Fruit fly (Drosophila melanogaster) whole organism, adult: ENCODE data around the gene CG15347.

ENCODE experiments used
- CG11617 ChIP-seq: fragments of 200-800 bp; sonication (Bioruptor generic); optimal IDR thresholded peaks from 2 replicates; lab custom pipeline; 2017; ENCODE audit warnings: mild to moderate bottlenecking, missing biosample characterization, missing genetic modification reagents, missing genetic modification characterization
- CG12768 ChIP-seq: fragments of 200-800 bp; sonication (Bioruptor generic); optimal IDR thresholded peaks from 2 replicates; lab custom pipeline; 2017; ENCODE audit warnings: missing biosample characterization, missing genetic modification characterization, mild to moderate bottlenecking, moderate library complexity, missing genetic modification reagents
- CG14711 ChIP-seq: fragments of 200-800 bp; sonication (Bioruptor generic); optimal IDR thresholded peaks from 2 replicates; lab custom pipeline; 2018; ENCODE audit warnings: missing biosample characterization, mild to moderate bottlenecking, missing genetic modification characterization, moderate library complexity
- CG1620 ChIP-seq: fragments of 200-800 bp; sonication (Bioruptor generic); optimal IDR thresholded peaks from 2 replicates; lab custom pipeline; 2016; ENCODE audit warnings: missing biosample characterization, missing genetic modification characterization
- CG33017 ChIP-seq: fragments of 200-800 bp; sonication (Bioruptor generic); optimal IDR thresholded peaks from 2 replicates; lab custom pipeline; 2018; ENCODE audit warnings: missing biosample characterization, mild to moderate bottlenecking, missing genetic modification characterization, moderate library complexity
- CG5204 ChIP-seq: fragments of 200-800 bp; sonication (Bioruptor generic); optimal IDR thresholded peaks from 2 replicates; lab custom pipeline; 2016; ENCODE audit warnings: missing biosample characterization, missing genetic modification characterization
- CG7045 ChIP-seq: fragments of 200-800 bp; sonication (Bioruptor generic); optimal IDR thresholded peaks from 2 replicates; lab custom pipeline; 2017; ENCODE audit warnings: missing biosample characterization, mild to moderate bottlenecking, missing genetic modification characterization
- CG7101 ChIP-seq: fragments of 200-800 bp; sonication (Bioruptor generic); optimal IDR thresholded peaks from 2 replicates; lab custom pipeline; 2018; ENCODE audit warnings: missing biosample characterization, mild to moderate bottlenecking, missing genetic modification characterization, moderate library complexity
- Clk ChIP-seq: fragments of 200-800 bp; sonication (Bioruptor generic); optimal IDR thresholded peaks from 2 replicates; lab custom pipeline; 2017; ENCODE audit warnings: missing biosample characterization, missing genetic modification characterization
- Crg-1 ChIP-seq: fragments of 200-800 bp; sonication (Bioruptor generic); optimal IDR thresholded peaks from 2 replicates; lab custom pipeline; 2016; ENCODE audit warnings: missing biosample characterization, missing genetic modification characterization
- Hr96 ChIP-seq: fragments of 200-800 bp; sonication (Bioruptor generic); optimal IDR thresholded peaks from 2 replicates; lab custom pipeline; 2016; ENCODE audit warnings: missing biosample characterization, missing genetic modification characterization
- Mnt ChIP-seq: fragments of 200-800 bp; sonication (Bioruptor generic); optimal IDR thresholded peaks from 2 replicates; lab custom pipeline; 2016; ENCODE audit warnings: missing biosample characterization, mild to moderate bottlenecking, missing genetic modification characterization
- bab1 ChIP-seq: fragments of 200-800 bp; sonication (Bioruptor generic); optimal IDR thresholded peaks from 3 replicates; lab custom pipeline; 2019; ENCODE audit warnings: missing biosample characterization, mild to moderate bottlenecking, missing genetic modification characterization, moderate library complexity
- cic ChIP-seq: fragments of 200-800 bp; sonication (Bioruptor generic); optimal IDR thresholded peaks from 2 replicates; lab custom pipeline; 2017; ENCODE audit warnings: missing biosample characterization, mild to moderate bottlenecking, missing genetic modification characterization, moderate library complexity
- cnc ChIP-seq, 2 experiments: fragments of >200 bp; optimal IDR thresholded peaks; 2 replicates each; lab custom pipeline; 2017
- kay ChIP-seq: fragments of 200-800 bp; sonication (Bioruptor generic); peaks from one replicate; lab custom pipeline; 2016; ENCODE audit warnings: missing biosample characterization, missing genetic modification characterization, borderline replicate concordance
- ovo ChIP-seq: fragments of 200-800 bp; sonication (Bioruptor generic); optimal IDR thresholded peaks from 2 replicates; lab custom pipeline; 2016; ENCODE audit warnings: missing biosample characterization, missing genetic modification characterization
- pad ChIP-seq: fragments of 200-800 bp; sonication (Bioruptor generic); optimal IDR thresholded peaks from 3 replicates; lab custom pipeline; 2017; ENCODE audit warnings: missing biosample characterization, missing genetic modification characterization, mild to moderate bottlenecking, moderate library complexity, missing genetic modification reagents
- tj ChIP-seq: fragments of 200-800 bp; sonication (Bioruptor generic); optimal IDR thresholded peaks from 3 replicates; lab custom pipeline; 2017; ENCODE audit warnings: missing biosample characterization, mild to moderate bottlenecking, missing genetic modification characterization, moderate library complexity
- toe ChIP-seq: fragments of 200-800 bp; sonication (Bioruptor generic); optimal IDR thresholded peaks from 2 replicates; lab custom pipeline; 2016; ENCODE audit warnings: missing biosample characterization, missing genetic modification characterization

CG15347 gene

DNA sequence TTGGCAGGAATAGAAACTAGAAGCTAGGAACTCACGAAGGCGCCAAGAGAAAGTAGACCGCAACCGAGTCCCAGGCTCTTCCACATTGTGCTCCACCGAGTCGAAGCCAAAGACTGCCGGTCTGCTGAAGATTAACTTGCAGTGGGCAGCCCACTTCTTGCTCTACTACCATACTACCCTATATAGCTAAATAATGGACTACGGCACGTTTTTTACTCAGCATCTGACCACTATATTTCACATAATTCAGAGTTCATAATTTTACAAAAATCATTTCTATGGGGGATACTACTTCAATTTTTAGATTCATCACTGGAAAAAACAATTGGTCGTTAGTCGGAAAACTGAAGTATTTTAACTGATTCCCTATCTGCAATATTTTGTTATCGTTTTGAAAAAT, 27.0 kb downstream of the CG15347 start, which contains the start of gene CG32712:
CG32712 (minus strand) TSS at position 101 of the 400 bp plus-strand sequence.
- no peak for TF ChIP-seq cic (GFP tag; lab: Kevin White, UChicago)
- TF ChIP-seq CG11617 = no peak
- TF ChIP-seq Hr96 = no peak
- no peak for TF ChIP-seq Crg-1 (GFP tag; lab: Kevin White, UChicago)

DNA sequence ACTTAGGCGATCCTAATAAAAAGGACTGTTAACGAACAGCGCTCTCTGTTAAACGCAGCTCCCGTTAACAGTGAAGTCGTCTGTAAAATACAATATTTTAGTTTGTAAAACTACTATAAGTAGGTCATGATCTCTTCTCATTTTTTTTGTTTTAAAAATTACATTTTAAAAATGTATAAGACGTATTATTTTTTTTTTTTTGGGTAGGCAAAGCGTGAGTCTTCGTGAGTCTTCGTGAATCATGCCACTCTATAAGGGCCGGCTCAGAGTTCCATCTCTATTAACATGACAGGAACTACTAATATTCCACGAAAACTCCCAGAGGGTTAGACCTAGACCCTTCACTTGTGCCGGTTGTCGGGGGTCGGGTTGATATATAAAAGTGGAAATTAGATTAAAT, 38.1 kb downstream of the CG15347 start:
- no peak for TF ChIP-seq CG33017 (tag; lab: Kevin White, UChicago)
- peak; percentile 81 for TF ChIP-seq kay (GFP tag; lab: Kevin White, UChicago)

DNA sequence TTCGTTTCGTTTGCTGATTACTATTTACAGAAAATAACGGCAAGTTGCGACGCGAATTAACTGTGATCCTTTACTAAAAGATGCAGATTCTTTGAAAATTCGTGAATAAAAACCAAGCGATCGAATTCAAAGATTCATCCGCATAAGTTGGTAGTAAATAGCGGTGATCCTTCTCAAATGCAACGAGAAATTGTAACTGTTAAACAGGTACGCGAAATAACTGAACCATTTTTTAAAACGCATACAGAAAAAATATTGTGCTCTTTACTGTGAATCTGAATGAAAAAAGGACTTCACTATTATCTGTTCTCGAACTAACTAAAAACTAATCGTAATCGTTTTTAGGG, 39.3 kb downstream of the CG15347 start:
- TF ChIP-seq ovo (GFP tag; lab: Kevin White, UChicago) (peak; percentile 75), CG33017 (tag; lab: Kevin White, UChicago) (no peak), CG7045 (GFP tag; lab: Kevin White, UChicago) (no peak)

DNA sequence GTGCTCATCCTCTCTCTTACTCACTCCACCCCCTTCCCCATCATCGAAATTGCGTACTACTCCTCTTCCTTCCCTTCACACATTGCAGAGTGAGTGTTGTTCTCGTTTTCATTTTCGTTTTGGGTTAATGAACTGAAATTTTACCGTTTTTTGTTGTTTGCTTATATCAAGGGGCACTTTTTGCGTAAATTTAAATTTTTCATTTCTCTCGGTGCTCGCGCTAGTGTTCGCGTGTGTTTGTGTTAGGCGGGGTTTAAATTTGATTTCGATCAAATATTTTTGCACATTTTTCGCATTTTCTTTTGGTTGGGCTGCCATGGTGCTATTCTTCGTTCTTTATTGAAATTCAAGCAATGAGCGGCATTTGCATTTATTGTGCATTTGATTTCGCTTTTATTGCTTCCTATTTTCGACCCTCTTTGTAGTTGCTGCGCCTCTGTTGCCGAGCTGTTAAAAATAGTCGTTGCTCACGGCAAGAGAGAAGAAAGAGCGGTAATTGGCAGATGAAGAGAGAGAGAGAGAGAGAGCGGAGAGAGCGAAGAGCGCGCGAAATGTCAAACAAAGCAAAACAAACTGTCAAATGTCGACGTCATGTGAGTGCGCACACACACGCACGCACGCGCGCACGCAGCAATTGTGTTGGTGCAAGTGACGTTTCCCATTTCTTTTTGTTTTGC, 39.8 kb downstream of the CG15347 start:
- TF ChIP-seq CG33017 (tag; lab: Kevin White, UChicago) (peak; percentile 14), CG7045 (GFP tag; lab: Kevin White, UChicago) (no peak), toe (GFP tag; lab: Kevin White, UChicago) (no peak), CG7101 (tag; lab: Kevin White, UChicago) (peak; percentile 59), ovo (GFP tag; lab: Kevin White, UChicago) (no peak), kay (GFP tag; lab: Kevin White, UChicago) (peak; percentile 88), Clk (GFP tag; lab: Kevin White, UChicago) (no peak), CG12768 (GFP tag; lab: Kevin White, UChicago) (peak; percentile 64), Crg-1 (GFP tag; lab: Kevin White, UChicago) (no peak), CG1620 (GFP tag; lab: Kevin White, UChicago) (no peak), tj (GFP tag; lab: Kevin White, UChicago) (peak; percentile 75), Mnt (peak; percentile 79), CG5204 (GFP tag; lab: Kevin White, UChicago) (no peak), cnc (optimal IDR thresholded peaks at IDR 0.05; lab: Kevin White, UChicago) (no peak), CG11617 (peak; percentile 50), bab1 (GFP tag; lab: Kevin White, UChicago) (peak; percentile 88), CG14711 (tag; lab: Kevin White, UChicago) (no peak), Hr96 (no peak), cic (GFP tag; lab: Kevin White, UChicago) (peak; percentile 24), pad (peak; percentile 85)

DNA sequence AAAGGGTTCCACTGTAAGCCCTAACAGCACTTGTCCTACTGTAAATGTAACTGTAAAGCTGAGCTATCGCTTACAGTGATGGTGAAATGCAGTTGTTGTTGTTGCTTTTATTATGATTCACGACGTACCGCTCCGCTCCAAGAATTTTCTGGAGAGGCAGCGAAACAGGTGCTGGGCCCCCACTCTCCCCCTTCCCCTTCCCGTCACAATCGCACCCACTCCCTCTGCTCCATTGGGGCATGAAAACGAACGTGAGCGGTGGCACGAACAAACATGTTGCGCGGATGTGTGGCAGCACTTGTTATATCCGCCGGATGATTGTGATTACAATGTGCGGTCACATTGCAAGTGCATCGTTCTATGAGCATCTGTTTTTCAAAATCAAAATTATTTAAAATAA, 41.2 kb downstream of the CG15347 start:
- TF ChIP-seq ovo (GFP tag; lab: Kevin White, UChicago) (peak; percentile 13), kay (GFP tag; lab: Kevin White, UChicago) (no peak), tj (GFP tag; lab: Kevin White, UChicago) (no peak), toe (GFP tag; lab: Kevin White, UChicago) (no peak)

DNA sequence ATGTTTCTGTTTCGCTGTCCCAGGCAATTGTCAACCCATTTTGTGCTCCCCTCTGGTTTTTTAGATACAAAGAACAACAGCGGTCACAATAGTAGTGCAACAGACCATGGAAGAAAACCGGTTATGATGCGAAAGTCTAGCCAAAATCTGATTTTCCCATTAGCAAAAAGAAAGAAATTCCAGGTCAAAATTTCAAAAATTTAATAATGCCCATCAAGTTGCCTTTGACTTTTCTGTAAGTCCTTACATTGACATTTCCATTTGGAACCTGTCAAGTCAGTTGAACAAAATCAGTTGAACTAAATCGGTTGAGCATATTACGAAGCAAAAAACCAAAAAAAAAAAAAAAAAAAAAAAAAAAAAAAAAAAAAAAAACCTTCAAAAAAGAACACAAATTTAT, 43.7 kb downstream of the CG15347 start:
- TF ChIP-seq CG1620 (GFP tag; lab: Kevin White, UChicago) (peak; percentile 2), Crg-1 (GFP tag; lab: Kevin White, UChicago) (no peak)

DNA sequence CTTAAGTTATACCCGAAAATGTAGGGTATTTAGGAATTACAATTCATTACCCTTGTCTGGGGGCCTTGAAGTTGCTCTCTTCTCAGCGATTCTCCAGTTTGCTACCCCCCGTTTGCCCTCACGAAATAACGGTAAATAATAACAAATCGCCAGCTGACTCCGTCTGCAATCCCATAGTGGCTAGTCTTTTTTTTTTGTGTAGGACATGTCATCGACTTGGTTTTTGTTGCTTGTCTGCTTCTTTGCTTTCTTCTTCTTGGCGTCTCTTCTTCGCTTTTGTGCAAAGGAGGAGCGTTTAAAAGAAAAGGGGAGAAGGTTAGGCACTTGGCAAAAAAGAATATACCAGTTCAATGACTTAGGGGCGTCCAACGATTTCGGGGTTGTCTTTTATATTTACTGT, 44.5 kb downstream of the CG15347 start:
- no peak for TF ChIP-seq CG7101 (tag; lab: Kevin White, UChicago)
- no peak for TF ChIP-seq Mnt
- TF ChIP-seq CG11617 = no peak
- TF ChIP-seq tj (GFP tag; lab: Kevin White, UChicago) = no peak
- TF ChIP-seq ovo (GFP tag; lab: Kevin White, UChicago) = peak; percentile 20
- peak; percentile 68 for TF ChIP-seq pad

DNA sequence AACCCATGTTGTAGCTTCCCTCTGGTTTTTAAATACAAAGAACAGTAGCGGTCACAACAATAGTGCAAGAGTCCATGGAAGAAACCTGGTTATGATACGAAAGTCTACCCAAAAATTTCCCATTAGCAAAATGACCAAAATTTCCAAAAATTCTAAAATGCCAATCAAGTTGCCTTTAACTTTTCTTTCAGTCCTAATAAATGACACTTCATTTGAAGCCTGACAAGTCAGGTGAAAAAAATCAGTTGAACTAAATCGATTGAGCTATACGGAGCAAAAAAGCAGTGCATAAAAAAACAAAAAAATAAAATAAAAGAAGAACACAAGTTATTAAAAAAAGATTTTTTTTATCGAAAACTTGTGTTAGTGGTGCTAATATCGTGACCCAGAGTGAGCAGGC, 45.1 kb downstream of the CG15347 start:
- no peak for TF ChIP-seq cic (GFP tag; lab: Kevin White, UChicago)
- TF ChIP-seq CG7045 (GFP tag; lab: Kevin White, UChicago) = no peak
- TF ChIP-seq cnc (optimal IDR thresholded peaks at IDR 0.05; lab: Kevin White, UChicago) = no peak
- TF ChIP-seq Crg-1 (GFP tag; lab: Kevin White, UChicago) = no peak
- TF ChIP-seq Mnt = no peak
